Worm (Caenorhabditis elegans) whole organism, L4 larva: Measurements from ENCODE around the gene gly-12.

Experiments used
- D1046.2 ChIP-seq: fragments of 200-800 bp; sonication (Bioruptor generic); IDR thresholded peaks from 2 replicates; pipeline ENCODE4 v1.3.6; 2022; ENCODE audit warnings: missing genetic modification characterization, missing compliant biosample characterization
- R02D3.7 ChIP-seq: fragments of 150-350 bp; sonication (generic microtip); optimal IDR thresholded peaks from 3 replicates; lab custom pipeline; 2014; ENCODE audit warnings: missing biosample characterization, missing genetic modification characterization
- Y5F2A.4 ChIP-seq: fragments of 200-800 bp; sonication (Bioruptor generic); optimal IDR thresholded peaks from 2 replicates; lab custom pipeline; 2018; ENCODE audit warnings: mild to moderate bottlenecking, missing genetic modification characterization, missing compliant biosample characterization
- ceh-44 ChIP-seq: fragments of 200-800 bp; sonication (Bioruptor generic); IDR thresholded peaks from 2 replicates; pipeline ENCODE4 v1.3.6; 2022; ENCODE audit warnings: missing genetic modification reagents, missing genetic modification characterization, missing compliant biosample characterization
- daf-19 ChIP-seq: fragments of 200-800 bp; sonication (Bioruptor generic); conservative IDR thresholded peaks from 2 replicates; pipeline ENCODE4 v1.3.6; 2022; ENCODE audit warnings: missing genetic modification characterization, missing compliant biosample characterization
- dmd-8 ChIP-seq: fragments of 200-800 bp; sonication (Bioruptor generic); IDR thresholded peaks from 2 replicates; pipeline ENCODE4 v1.3.6; 2022; ENCODE audit warnings: missing genetic modification characterization, missing compliant biosample characterization
- gei-8 ChIP-seq: fragments of 200-800 bp; sonication (Bioruptor generic); optimal IDR thresholded peaks from 2 replicates; lab custom pipeline; 2018; ENCODE audit warnings: mild to moderate bottlenecking, missing genetic modification characterization, missing compliant biosample characterization
- hlh-11 ChIP-seq: fragments of 200-800 bp; sonication (Bioruptor generic); optimal IDR thresholded peaks from 2 replicates; lab custom pipeline; 2018; ENCODE audit warnings: mild to moderate bottlenecking, missing genetic modification characterization, missing compliant biosample characterization
- hmg-1.1 ChIP-seq: fragments of 200-800 bp; sonication (Bioruptor generic); IDR thresholded peaks from 2 replicates; pipeline ENCODE4 v1.3.6; 2022; ENCODE audit warnings: missing genetic modification reagents, missing genetic modification characterization, missing compliant biosample characterization
- lin-15B ChIP-seq: fragments of 150-350 bp; sonication (generic microtip); optimal IDR thresholded peaks from 3 replicates; lab custom pipeline; 2014; ENCODE audit warnings: missing biosample characterization, missing genetic modification characterization
- php-3 ChIP-seq: fragments of 200-800 bp; sonication (Bioruptor generic); IDR thresholded peaks from 2 replicates; pipeline ENCODE4 v1.3.6; 2022; ENCODE audit warnings: missing genetic modification reagents, missing genetic modification characterization, missing compliant biosample characterization
- skn-1 ChIP-seq: fragments of 150-350 bp; optimal IDR thresholded peaks from 2 replicates; lab custom pipeline; 2014; ENCODE audit warnings: missing biosample characterization, missing genetic modification characterization
- spr-1 ChIP-seq: sonication (generic microtip); optimal IDR thresholded peaks from 2 replicates; lab custom pipeline; 2016; ENCODE audit warnings: mild to moderate bottlenecking, missing genetic modification characterization, missing compliant biosample characterization
- tra-1 ChIP-seq: fragments of 200-800 bp; sonication (Bioruptor generic); IDR thresholded peaks from 2 replicates; pipeline ENCODE4 v1.3.6; 2022; ENCODE audit warnings: missing genetic modification reagents, missing genetic modification characterization, missing compliant biosample characterization
- unc-62 ChIP-seq, 3 experiments: fragments of 150-350 bp in 1 of 3; sonication (generic microtip); optimal IDR thresholded peaks in 2 of 3; peaks in 1 of 3; 1 replicate in 1 of 3; 2 replicates in 2 of 3; lab custom pipeline; 2014 to 2017; ENCODE audit warnings: missing biosample characterization in 3 of 3, missing genetic modification characterization in 3 of 3, missing genetic modification reagents in 3 of 3, missing genotype in 1 of 3
- vab-7 ChIP-seq: fragments of 200-800 bp; sonication (Bioruptor generic); IDR thresholded peaks from 2 replicates; pipeline ENCODE4 v1.3.6; 2022; ENCODE audit warnings: missing genetic modification reagents, missing genetic modification characterization, missing compliant biosample characterization
- zag-1 ChIP-seq: fragments of 150-350 bp; optimal IDR thresholded peaks from 2 replicates; lab custom pipeline; 2014; ENCODE audit warnings: missing biosample characterization, missing genetic modification characterization

The gly-12 gene

ce11 chrX:7536869-7537268 is 51.2 kb downstream of the gly-12 start (continued):
- TF ChIP-seq vab-7 (no peak), zag-1 (tag; lab: Kevin White, UChicago) (no peak), dmd-8 (GFP tag; lab: Robert Waterston, UW) (0 out of 2 replicates have a peak, but pooled peaks have one; percentile 16)

- TF ChIP-seq php-3 = no peak
- TF ChIP-seq unc-62 (GFP tag; optimal IDR thresholded peaks at IDR 0.05 in 1 of 2; lab: Kevin White, UChicago) = peak in 1 of 2 experiments; percentile 41
- TF ChIP-seq unc-62 (tag; optimal IDR thresholded peaks at IDR 0.05; lab: Kevin White, UChicago) = no peak
- TF ChIP-seq daf-19 (GFP tag; lab: Robert Waterston, UW) = no peak
- no peak for TF ChIP-seq dmd-8 (GFP tag; lab: Robert Waterston, UW)
These were observed 52.1 kb downstream of the gly-12 start, which contains the start of gene dpy-7 for ce11 chrX:7537742-7538268. Gene dpy-7, minus strand, starts transcription at chrX:7537792.

- no peak for TF ChIP-seq tra-1 (GFP tag; lab: Robert Waterston, UW)
- no peak for TF ChIP-seq ceh-44 (GFP tag; lab: Robert Waterston, UW)
- TF ChIP-seq hlh-11 = no peak
- TF ChIP-seq Y5F2A.4 (GFP tag; lab: Kevin White, UChicago) = no peak
- TF ChIP-seq lin-15B (tag; lab: Kevin White, UChicago) = no peak
- TF ChIP-seq php-3 = no peak
- TF ChIP-seq skn-1 = no peak
- TF ChIP-seq daf-19 (GFP tag; lab: Robert Waterston, UW) = no peak
- no peak for TF ChIP-seq D1046.2 (GFP tag; lab: Robert Waterston, UW)
- TF ChIP-seq gei-8 = no peak
- TF ChIP-seq R02D3.7 = no peak
- no peak for TF ChIP-seq spr-1
- TF ChIP-seq hmg-1.1 (GFP tag; lab: Robert Waterston, UW) = no peak
These were observed 54.4 kb downstream of the gly-12 start, which contains the start of gene glb-16 for ce11 chrX:7540033-7540432. Gene glb-16, minus strand, starts transcription at chrX:7540133.
